Worm (Caenorhabditis elegans): Measurements from ENCODE around the gene F13A7.7.

Gene F13A7.7

DNA sequence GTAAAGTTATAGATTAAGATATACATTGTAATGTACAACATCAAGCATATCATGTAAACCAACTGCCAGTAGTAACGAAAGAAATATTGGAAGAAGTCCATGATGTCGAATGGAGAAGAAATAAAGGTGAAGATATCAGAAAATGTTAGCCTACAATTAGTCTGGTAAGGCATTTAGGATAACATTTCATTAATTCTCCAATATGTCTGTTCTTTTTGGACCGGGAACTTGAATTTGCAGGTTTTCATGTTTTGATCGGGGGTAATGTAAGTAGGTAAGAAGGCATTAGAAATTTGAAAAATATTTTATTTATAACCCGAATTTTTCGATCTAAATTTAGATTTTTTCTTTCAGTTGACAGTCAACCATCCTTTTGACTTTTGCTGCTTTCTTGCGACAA is 10.1 kb upstream of the F13A7.7 start, which contains the start of gene srd-63:
TSS of gene srd-63 (minus strand) at position 101 of the 400 bp plus-strand sequence.
- TF ChIP-seq swsn-7 (tag; optimal IDR thresholded peaks at IDR 0.05) (no peak), dsc-1 (tag; optimal IDR thresholded peaks at IDR 0.05) (no peak), ets-5 (GFP tag; IDR thresholded peaks at IDR 0.05) (no peak), rnt-1 (tag; optimal IDR thresholded peaks at IDR 0.05) (no peak), ceh-82 (tag; optimal IDR thresholded peaks at IDR 0.05) (no peak), fkh-10 (GFP tag; optimal IDR thresholded peaks at IDR 0.05) (no peak), nhr-12 (tag; optimal IDR thresholded peaks at IDR 0.05) (no peak), lin-39 (tag; optimal IDR thresholded peaks at IDR 0.05) (no peak), pax-3 (tag; optimal IDR thresholded peaks at IDR 0.05) (no peak), ztf-11 (tag; optimal IDR thresholded peaks at IDR 0.05) (no peak), ces-1 (GFP tag; optimal IDR thresholded peaks at IDR 0.05) (no peak), nhr-90 (tag; optimal IDR thresholded peaks at IDR 0.05; ENCODE audit: poor library complexity) (no peak), lin-35 (GFP tag; optimal IDR thresholded peaks at IDR 0.05) (no peak), xbp-1 (tag; optimal IDR thresholded peaks at IDR 0.05) (no peak), tbx-2 (tag; optimal IDR thresholded peaks at IDR 0.05) (no peak), lin-13 (GFP tag; optimal IDR thresholded peaks at IDR 0.05) (no peak), elt-2 (tag; optimal IDR thresholded peaks at IDR 0.05) (no peak)

DNA sequence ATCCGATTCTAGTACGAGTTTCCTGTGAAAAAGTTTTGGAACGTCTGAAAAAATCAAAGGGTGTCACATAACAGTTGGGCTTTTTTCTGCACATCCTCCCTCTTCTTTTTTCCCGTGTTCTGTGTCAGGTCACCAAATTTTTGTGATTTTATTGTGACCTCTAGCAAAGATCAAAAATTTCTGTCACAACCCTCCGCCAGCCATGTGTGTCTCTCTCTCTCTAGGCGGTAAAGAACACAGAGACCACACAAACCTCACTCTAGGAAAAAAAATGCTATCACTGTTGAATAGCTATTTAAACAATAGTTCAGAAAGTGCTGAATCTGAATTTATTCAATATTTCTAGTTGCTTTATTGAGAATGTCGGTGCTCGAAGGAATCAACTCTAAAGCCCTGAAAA is 7.0 kb upstream of the F13A7.7 start, which contains the start of gene gst-44:
TSS of gene gst-44 (plus strand) at position 237 of the 400 bp plus-strand sequence.
- TF ChIP-seq sup-37 (GFP tag; optimal IDR thresholded peaks at IDR 0.05) (no peak), sptf-1 (tag; optimal IDR thresholded peaks at IDR 0.05) (no peak), efl-3 (GFP tag; optimal IDR thresholded peaks at IDR 0.05) (no peak), nhr-84 (tag; optimal IDR thresholded peaks at IDR 0.05) (no peak), dsc-1 (tag; optimal IDR thresholded peaks at IDR 0.05) (no peak), hlh-4 (tag; optimal IDR thresholded peaks at IDR 0.05) (no peak), nhr-90 (tag; optimal IDR thresholded peaks at IDR 0.05; ENCODE audit: poor library complexity) (no peak), ama-1 (optimal IDR thresholded peaks at IDR 0.05) (no peak), aha-1 (tag; optimal IDR thresholded peaks at IDR 0.05) (no peak), nhr-71 (tag; optimal IDR thresholded peaks at IDR 0.05) (no peak), lin-35 (GFP tag; optimal IDR thresholded peaks at IDR 0.05) (peak in 1 of 2 experiments; percentile 28), grh-1 (GFP tag; IDR thresholded peaks at IDR 0.05) (no peak), zip-4 (GFP tag; optimal IDR thresholded peaks at IDR 0.05) (no peak), elt-2 (tag; optimal IDR thresholded peaks at IDR 0.05) (peak; percentile 4), nhr-20 (tag; optimal IDR thresholded peaks at IDR 0.05) (peak; percentile 75)

DNA sequence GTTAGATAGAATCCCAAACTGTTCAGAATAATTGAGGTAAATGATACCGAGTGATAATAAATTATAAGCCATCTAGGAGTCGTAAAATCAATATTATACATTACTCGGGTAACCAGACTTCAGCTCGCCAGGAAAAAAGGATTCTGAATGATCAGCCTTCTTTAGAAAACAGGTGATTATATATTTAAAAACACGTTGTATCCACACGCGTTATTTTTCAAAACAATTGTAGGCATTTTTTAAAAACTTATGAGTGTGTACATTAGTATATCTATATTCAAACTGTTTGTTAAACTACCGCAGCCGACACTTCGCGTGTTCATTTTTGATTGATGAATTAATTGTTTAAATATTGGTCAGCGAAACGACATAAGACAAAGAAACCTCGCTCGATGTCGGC is 4.6 kb upstream of the F13A7.7 start, which contains the start of gene sri-65:
TSS of gene sri-65 (minus strand) at position 101 of the 400 bp plus-strand sequence.
- TF ChIP-seq nhr-76 (tag; optimal IDR thresholded peaks at IDR 0.05) (no peak), hlh-4 (tag; optimal IDR thresholded peaks at IDR 0.05) (peak; percentile 88)

DNA sequence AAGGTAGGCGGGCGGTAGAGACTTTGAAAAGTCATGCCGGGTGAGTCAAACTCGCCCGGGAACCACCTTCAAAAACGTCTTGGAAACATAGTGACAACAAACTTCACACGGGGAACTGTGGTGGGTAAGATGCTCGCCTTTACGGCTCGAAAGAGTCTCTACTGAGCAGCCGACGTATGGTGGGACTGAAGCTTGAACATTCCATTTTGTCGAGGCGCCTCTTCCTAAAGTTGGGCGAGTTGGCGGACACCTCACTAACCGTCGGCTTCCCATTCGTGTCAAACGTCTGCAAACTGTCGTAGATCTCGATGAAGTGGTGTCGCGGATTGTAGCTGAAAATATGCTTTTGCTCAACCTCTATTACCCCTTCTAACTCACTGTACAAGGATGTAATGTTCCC is 680 bp downstream of the F13A7.7 start:
- no peak for TF ChIP-seq efl-1 (optimal IDR thresholded peaks at IDR 0.05)
- peak in 1 of 2 experiments; percentile 58 for TF ChIP-seq efl-1 (GFP tag; optimal IDR thresholded peaks at IDR 0.05 in 1 of 2)
- no peak for TF ChIP-seq ztf-11 (tag; optimal IDR thresholded peaks at IDR 0.05)

DNA sequence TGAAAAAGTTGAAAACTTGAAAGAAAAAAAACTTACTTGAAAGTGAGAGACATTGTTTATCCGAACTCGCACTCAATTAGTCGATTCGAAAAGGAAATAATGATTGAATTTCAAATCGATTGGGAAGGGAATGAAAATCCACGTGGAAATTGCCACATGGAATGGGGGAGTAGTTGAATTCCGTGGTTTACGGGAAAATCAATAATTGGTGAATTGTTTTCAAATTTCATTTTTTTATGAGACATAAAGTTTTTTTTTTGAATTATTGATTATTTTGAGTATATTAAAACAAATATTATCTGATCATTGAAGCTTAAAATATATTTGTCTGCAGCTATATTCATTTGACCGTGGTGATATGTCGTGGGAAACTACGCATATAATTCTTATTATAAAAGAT is 5.8 kb downstream of the F13A7.7 start, which contains the start of gene F13A7.1:
TSS of gene F13A7.1 (minus strand) at position 101 of the 400 bp plus-strand sequence.
- no peak for TF ChIP-seq nhr-71 (tag; optimal IDR thresholded peaks at IDR 0.05)
- no peak for TF ChIP-seq nhr-20 (tag; optimal IDR thresholded peaks at IDR 0.05)
- TF ChIP-seq hlh-4 (tag; optimal IDR thresholded peaks at IDR 0.05) = no peak
- TF ChIP-seq zip-4 (GFP tag; optimal IDR thresholded peaks at IDR 0.05) = no peak
- no peak for TF ChIP-seq skn-1 (tag; optimal IDR thresholded peaks at IDR 0.05)
- TF ChIP-seq aha-1 (tag; optimal IDR thresholded peaks at IDR 0.05) = no peak
- no peak for TF ChIP-seq ces-1 (GFP tag; optimal IDR thresholded peaks at IDR 0.05)
- TF ChIP-seq pax-3 (tag; optimal IDR thresholded peaks at IDR 0.05) = no peak
- TF ChIP-seq mep-1 (tag; optimal IDR thresholded peaks at IDR 0.05) = no peak
- TF ChIP-seq xbp-1 (tag; optimal IDR thresholded peaks at IDR 0.05) = no peak
- TF ChIP-seq elt-2 (tag; optimal IDR thresholded peaks at IDR 0.05) = no peak
- TF ChIP-seq unc-98 (GFP tag; IDR thresholded peaks at IDR 0.05) = no peak
